Fruit fly (Drosophila melanogaster): ENCODE results near the gene CG6576.

DNA sequence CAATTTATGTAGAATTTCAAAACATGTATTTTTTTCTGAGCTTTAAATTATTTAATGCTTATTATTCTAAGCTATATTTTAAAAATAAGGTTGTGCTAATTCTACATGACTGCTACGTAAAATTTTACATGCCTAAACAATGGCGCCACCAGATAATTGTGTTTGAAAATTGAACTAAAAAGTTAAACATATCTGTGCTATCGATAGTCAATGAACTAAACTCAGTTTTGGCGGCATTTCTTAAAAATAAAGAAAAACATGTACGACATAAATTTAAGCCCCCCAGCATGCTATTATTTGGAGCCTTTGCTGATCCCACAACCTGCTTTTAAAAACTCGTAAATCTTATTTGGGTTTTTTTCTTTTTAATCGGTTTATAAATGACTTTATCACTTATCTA lies 37.2 kb upstream of the CG6576 start:
- TF ChIP-seq CG8478 (optimal IDR thresholded peaks at IDR 0.05) (no peak), pan (optimal IDR thresholded peaks at IDR 0.05) (no peak), psq (optimal IDR thresholded peaks at IDR 0.05) (no peak), Dll (optimal IDR thresholded peaks at IDR 0.05) (no peak), usp (GFP tag; optimal IDR thresholded peaks at IDR 0.05) (no peak), EcR (GFP tag; optimal IDR thresholded peaks at IDR 0.05) (no peak)
